Worm (Caenorhabditis elegans) whole organism, young adult: ENCODE measurements around the gene Y102A11A.2.

Experiments used
- B0019.2 ChIP-seq: fragments of 200-800 bp; sonication (Bioruptor generic); conservative IDR thresholded peaks from 2 replicates; pipeline ENCODE4 v1.3.6; 2022; ENCODE audit warnings: missing genetic modification reagents, missing genetic modification characterization, missing compliant biosample characterization
- F33H1.4 ChIP-seq: fragments of 200-800 bp; sonication (Bioruptor generic); IDR thresholded peaks from 2 replicates; pipeline ENCODE4 v1.3.6; 2022; ENCODE audit warnings: missing genetic modification reagents, missing genetic modification characterization, missing compliant biosample characterization
- F57C9.4 ChIP-seq: sonication (generic microtip); optimal IDR thresholded peaks from 2 replicates; lab custom pipeline; 2017; ENCODE audit warnings: mild to moderate bottlenecking, missing genetic modification characterization, missing compliant biosample characterization
- akir-1 ChIP-seq: fragments of 200-800 bp; sonication (Bioruptor generic); optimal IDR thresholded peaks from 2 replicates; lab custom pipeline; 2018; ENCODE audit warnings: mild to moderate bottlenecking, missing genetic modification characterization, moderate library complexity, missing compliant biosample characterization
- egl-18 ChIP-seq: fragments of 200-800 bp; sonication (Bioruptor generic); IDR thresholded peaks from 2 replicates; pipeline ENCODE4 v1.3.6; 2022; ENCODE audit warnings: missing genetic modification reagents, missing genetic modification characterization, missing compliant biosample characterization
- nhr-179 ChIP-seq: sonication (generic microtip); optimal IDR thresholded peaks from 2 replicates; lab custom pipeline; 2016; ENCODE audit warnings: mild to moderate bottlenecking, missing genetic modification characterization, missing compliant biosample characterization
- ztf-22 ChIP-seq: fragments of 200-800 bp; sonication (Bioruptor generic); optimal IDR thresholded peaks from 2 replicates; lab custom pipeline; 2018; ENCODE audit warnings: mild to moderate bottlenecking, missing genetic modification characterization, moderate library complexity, missing compliant biosample characterization

- TF ChIP-seq F57C9.4 = no peak
- TF ChIP-seq F33H1.4 (GFP tag; lab: Robert Waterston, UW) = no peak
- TF ChIP-seq nhr-179 = no peak
- no peak for TF ChIP-seq egl-18
- no peak for TF ChIP-seq ztf-22 (GFP tag; lab: Kevin White, UChicago)
- no peak for TF ChIP-seq akir-1
- no peak for TF ChIP-seq B0019.2 (GFP tag; lab: Robert Waterston, UW)
These were observed 28.5 kb upstream of the Y102A11A.2 start, which contains the start of gene Y40A1A.3 for ce11 chrX:1997934-1998333.
